Worm (Caenorhabditis elegans) whole organism, mixed stage, embryonic: ENCODE results near the gene T08A11.1.

ENCODE experiments used
- ceh-43 ChIP-seq: fragments of 200-800 bp; sonication (Bioruptor generic); optimal IDR thresholded peaks from 2 replicates; lab custom pipeline; 2018; ENCODE audit warnings: mild to moderate bottlenecking, missing genetic modification characterization, moderate library complexity, missing compliant biosample characterization
- ces-1 ChIP-seq: fragments of 150-350 bp; optimal IDR thresholded peaks from 2 replicates; lab custom pipeline; 2014; ENCODE audit warnings: missing biosample characterization, missing genetic modification reagents, missing genetic modification characterization
- elt-1 ChIP-seq: sonication (generic microtip); optimal IDR thresholded peaks from 2 replicates; lab custom pipeline; 2017; ENCODE audit warnings: missing genetic modification characterization, mild to moderate bottlenecking, missing compliant biosample characterization, antibody characterized with exemption, moderate library complexity, borderline replicate concordance; ENCODE audit not compliant: insufficient read depth
- elt-3 ChIP-seq: fragments of 150-350 bp; optimal IDR thresholded peaks from 2 replicates; lab custom pipeline; 2014; ENCODE audit warnings: missing biosample characterization, missing genetic modification characterization
- mep-1 ChIP-seq: fragments of 150-350 bp; optimal IDR thresholded peaks from 2 replicates; lab custom pipeline; 2017; ENCODE audit warnings: missing biosample characterization, missing genetic modification reagents, missing genetic modification characterization, inconsistent platforms
- nhr-12 ChIP-seq: fragments of 150-350 bp; optimal IDR thresholded peaks from 2 replicates; lab custom pipeline; 2014; ENCODE audit warnings: missing biosample characterization, missing genetic modification characterization
- nhr-76 ChIP-seq: sonication (generic microtip); optimal IDR thresholded peaks from 2 replicates; lab custom pipeline; 2017; ENCODE audit warnings: missing biosample characterization, missing genetic modification characterization
- snpc-4 ChIP-seq: fragments of 150-350 bp; optimal IDR thresholded peaks from 2 replicates; lab custom pipeline; 2014; ENCODE audit warnings: missing biosample characterization, missing genetic modification characterization
- tbx-8 ChIP-seq: fragments of 200-800 bp; sonication (Bioruptor generic); optimal IDR thresholded peaks from 2 replicates; lab custom pipeline; 2018; ENCODE audit warnings: mild to moderate bottlenecking, missing genetic modification characterization, moderate library complexity, missing compliant biosample characterization
- unc-120 ChIP-seq: sonication (generic microtip); optimal IDR thresholded peaks from 2 replicates; lab custom pipeline; 2017; ENCODE audit warnings: missing genetic modification characterization, missing compliant biosample characterization; ENCODE audit not compliant: poor library complexity, severe bottlenecking
- unc-39 ChIP-seq: fragments of 150-350 bp; optimal IDR thresholded peaks from 2 replicates; lab custom pipeline; 2014; ENCODE audit warnings: missing biosample characterization, missing genetic modification characterization
- unc-62 ChIP-seq: fragments of 150-350 bp; optimal IDR thresholded peaks from 2 replicates; lab custom pipeline; 2014; ENCODE audit warnings: missing biosample characterization, missing genetic modification reagents, missing genetic modification characterization

DNA sequence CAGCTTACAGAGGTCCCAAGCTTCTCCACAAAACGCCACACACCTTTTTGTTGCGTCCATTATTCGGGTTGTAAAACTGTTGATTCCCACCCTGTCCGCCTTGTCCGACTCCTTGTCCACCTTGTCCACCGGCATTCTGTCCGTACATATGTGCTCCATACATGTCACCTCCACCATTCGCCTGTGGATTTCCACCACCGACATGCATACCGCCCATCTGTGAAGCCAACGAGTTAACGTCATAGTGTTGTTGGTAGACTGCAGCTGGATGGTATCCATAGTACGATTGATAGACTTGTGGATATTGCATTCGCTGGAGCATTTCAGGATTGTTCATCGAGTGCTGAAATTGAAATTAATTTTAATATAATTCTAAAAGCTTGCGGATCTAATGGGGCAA lies 14.8 kb upstream of the T08A11.1 start:
- TF ChIP-seq nhr-76 (no peak), unc-62 (GFP tag; lab: Kevin White, UChicago) (no peak), elt-1 (tag; lab: Kevin White, UChicago) (no peak), unc-120 (no peak), snpc-4 (tag; lab: Kevin White, UChicago) (no peak), nhr-12 (tag; lab: Kevin White, UChicago) (no peak), ceh-43 (GFP tag; lab: Kevin White, UChicago) (no peak), tbx-8 (GFP tag; lab: Kevin White, UChicago) (no peak), unc-39 (tag; lab: Kevin White, UChicago) (no peak), ces-1 (GFP tag; lab: Kevin White, UChicago) (no peak), elt-3 (no peak), mep-1 (tag; lab: Kevin White, UChicago) (no peak)
